Worm (Caenorhabditis elegans) whole organism, L4 larva: ENCODE data around the gene act-2.

Source experiments
- F10B5.3 ChIP-seq: sonication (generic microtip); optimal IDR thresholded peaks from 2 replicates; lab custom pipeline; 2016; ENCODE audit warnings: mild to moderate bottlenecking, missing genetic modification characterization, missing compliant biosample characterization
- F37D6.2 ChIP-seq: sonication (generic microtip); optimal IDR thresholded peaks from 2 replicates; lab custom pipeline; 2016; ENCODE audit warnings: mild to moderate bottlenecking, missing genetic modification characterization, missing compliant biosample characterization
- F49E8.2 ChIP-seq: sonication (generic microtip); optimal IDR thresholded peaks from 2 replicates; lab custom pipeline; 2016; ENCODE audit warnings: missing compliant biosample characterization, mild to moderate bottlenecking, missing genetic modification characterization, borderline replicate concordance
- R02D3.7 ChIP-seq: fragments of 150-350 bp; sonication (generic microtip); optimal IDR thresholded peaks from 3 replicates; lab custom pipeline; 2014; ENCODE audit warnings: missing biosample characterization, missing genetic modification characterization
- T26A8.4 ChIP-seq: fragments of 200-800 bp; sonication (Bioruptor generic); IDR thresholded peaks from 2 replicates; pipeline ENCODE4 v1.3.6; 2022; ENCODE audit warnings: missing genetic modification characterization, missing compliant biosample characterization
- aha-1 ChIP-seq: fragments of 150-350 bp; peaks from one replicate; lab custom pipeline; 2014; ENCODE audit warnings: missing biosample characterization, missing genetic modification characterization
- ceh-28 ChIP-seq: fragments of 150-350 bp; optimal IDR thresholded peaks from 2 replicates; lab custom pipeline; 2014; ENCODE audit warnings: missing biosample characterization, missing genetic modification reagents, missing genetic modification characterization
- ceh-82 ChIP-seq: sonication (generic microtip); optimal IDR thresholded peaks from 2 replicates; lab custom pipeline; 2017; ENCODE audit warnings: missing biosample characterization, missing genetic modification characterization
- cey-2 ChIP-seq: sonication (generic microtip); optimal IDR thresholded peaks from 3 replicates; lab custom pipeline; 2017; ENCODE audit warnings: missing genetic modification characterization, mild to moderate bottlenecking, missing compliant biosample characterization, antibody characterized with exemption, borderline replicate concordance; ENCODE audit not compliant: insufficient read depth
- ctbp-1 ChIP-seq: fragments of 200-800 bp; sonication (Bioruptor generic); IDR thresholded peaks from 2 replicates; pipeline ENCODE4 v1.3.6; 2022; ENCODE audit warnings: missing genetic modification reagents, missing genetic modification characterization, missing compliant biosample characterization
- daf-12 ChIP-seq: fragments of 150-350 bp; optimal IDR thresholded peaks from 2 replicates; lab custom pipeline; 2014; ENCODE audit warnings: missing biosample characterization, missing genetic modification reagents, missing genetic modification characterization
- daf-16 ChIP-seq, 3 experiments: sonication (generic microtip); optimal IDR thresholded peaks; 2 replicates each; lab custom pipeline; 2016 to 2017; ENCODE audit warnings: missing genetic modification characterization in 3 of 3, missing genetic modification reagents in 3 of 3, mild to moderate bottlenecking in 2 of 3, missing compliant biosample characterization in 2 of 3, missing biosample characterization in 1 of 3, moderate library complexity in 1 of 3
- dmd-8 ChIP-seq: fragments of 200-800 bp; sonication (Bioruptor generic); IDR thresholded peaks from 2 replicates; pipeline ENCODE4 v1.3.6; 2022; ENCODE audit warnings: missing genetic modification characterization, missing compliant biosample characterization
- dmd-9 ChIP-seq: fragments of 200-800 bp; sonication (Bioruptor generic); IDR thresholded peaks from 2 replicates; pipeline ENCODE4 v1.3.6; 2022; ENCODE audit warnings: missing genetic modification reagents, missing genetic modification characterization, missing compliant biosample characterization
- dpl-1 ChIP-seq: fragments of 150-350 bp; optimal IDR thresholded peaks from 2 replicates; lab custom pipeline; 2014; ENCODE audit warnings: missing biosample characterization, missing genetic modification reagents, missing genetic modification characterization
- dve-1 ChIP-seq: sonication (generic microtip); optimal IDR thresholded peaks from 2 replicates; lab custom pipeline; 2017; ENCODE audit warnings: antibody characterized with exemption, mild to moderate bottlenecking, missing genetic modification characterization, missing compliant biosample characterization; ENCODE audit not compliant: insufficient read depth
- egl-43 ChIP-seq: fragments of 200-800 bp; sonication (Bioruptor generic); IDR thresholded peaks from 2 replicates; pipeline ENCODE4 v1.3.6; 2022; ENCODE audit warnings: missing genetic modification reagents, missing genetic modification characterization, missing compliant biosample characterization
- fkh-10 ChIP-seq: fragments of 150-350 bp; optimal IDR thresholded peaks from 2 replicates; lab custom pipeline; 2014; ENCODE audit warnings: missing biosample characterization, missing genetic modification reagents, missing genetic modification characterization
- hlh-11 ChIP-seq: fragments of 200-800 bp; sonication (Bioruptor generic); optimal IDR thresholded peaks from 2 replicates; lab custom pipeline; 2018; ENCODE audit warnings: mild to moderate bottlenecking, missing genetic modification characterization, missing compliant biosample characterization
- hlh-30 ChIP-seq: sonication (generic microtip); optimal IDR thresholded peaks from 2 replicates; lab custom pipeline; 2017; ENCODE audit warnings: antibody characterized with exemption, mild to moderate bottlenecking, missing genetic modification characterization, missing compliant biosample characterization; ENCODE audit not compliant: insufficient read depth
- hmg-1.1 ChIP-seq: fragments of 200-800 bp; sonication (Bioruptor generic); IDR thresholded peaks from 2 replicates; pipeline ENCODE4 v1.3.6; 2022; ENCODE audit warnings: missing genetic modification reagents, missing genetic modification characterization, missing compliant biosample characterization
- lin-15B ChIP-seq: fragments of 150-350 bp; sonication (generic microtip); optimal IDR thresholded peaks from 3 replicates; lab custom pipeline; 2014; ENCODE audit warnings: missing biosample characterization, missing genetic modification characterization
- lin-38 ChIP-seq: fragments of 200-800 bp; sonication (Bioruptor generic); IDR thresholded peaks from 2 replicates; pipeline ENCODE4 v1.3.6; 2022; ENCODE audit warnings: missing genetic modification reagents, missing genetic modification characterization, missing compliant biosample characterization
- lsy-2 ChIP-seq, 2 experiments: fragments of 150-350 bp in 1 of 2; sonication (generic microtip) in 1 of 2; optimal IDR thresholded peaks; 2 replicates each; lab custom pipeline; 2014 to 2017; ENCODE audit warnings: missing biosample characterization in 2 of 2, missing genetic modification characterization in 2 of 2
- mdl-1 ChIP-seq, 2 experiments: fragments of 150-350 bp in 1 of 2; sonication (generic microtip) in 1 of 2; optimal IDR thresholded peaks; 2 replicates each; lab custom pipeline; 2014 to 2017; ENCODE audit warnings: missing biosample characterization in 2 of 2, missing genetic modification characterization in 2 of 2
- mep-1 ChIP-seq: fragments of 150-350 bp; sonication (generic microtip); optimal IDR thresholded peaks from 3 replicates; lab custom pipeline; 2014; ENCODE audit warnings: missing biosample characterization, missing genetic modification characterization
- mxl-3 ChIP-seq: fragments of 200-800 bp; sonication (Bioruptor generic); optimal IDR thresholded peaks from 2 replicates; lab custom pipeline; 2018; ENCODE audit warnings: mild to moderate bottlenecking, missing genetic modification characterization, missing compliant biosample characterization
- nhr-10 ChIP-seq: fragments of 150-350 bp; optimal IDR thresholded peaks from 2 replicates; lab custom pipeline; 2014; ENCODE audit warnings: missing biosample characterization, missing genetic modification characterization
- nhr-11 ChIP-seq: fragments of 150-350 bp; optimal IDR thresholded peaks from 2 replicates; lab custom pipeline; 2014; ENCODE audit warnings: missing biosample characterization, missing genetic modification characterization
- nhr-237 ChIP-seq: sonication (generic microtip); optimal IDR thresholded peaks from 2 replicates; lab custom pipeline; 2017; ENCODE audit warnings: missing biosample characterization, missing genetic modification characterization
- nhr-25 ChIP-seq: sonication (generic microtip); optimal IDR thresholded peaks from 2 replicates; lab custom pipeline; 2017; ENCODE audit warnings: missing genetic modification characterization, mild to moderate bottlenecking, missing compliant biosample characterization, antibody characterized with exemption, moderate library complexity, borderline replicate concordance; ENCODE audit not compliant: insufficient read depth
- nhr-28 ChIP-seq: fragments of 150-350 bp; optimal IDR thresholded peaks from 2 replicates; lab custom pipeline; 2014; ENCODE audit warnings: missing biosample characterization, missing genetic modification characterization
- pha-4 ChIP-seq, 2 experiments: fragments of 150-350 bp in 1 of 2; fragments of 200-800 bp in 1 of 2; sonication (Bioruptor generic) in 1 of 2; IDR thresholded peaks in 1 of 2; optimal IDR thresholded peaks in 1 of 2; 2 replicates each; pipeline versions ENCODE4 v1.3.6 to Lab custom; 2014 to 2022; ENCODE audit warnings: missing genetic modification characterization in 2 of 2, missing genetic modification reagents in 2 of 2, missing biosample characterization in 1 of 2, missing compliant biosample characterization in 1 of 2
- rbr-2 ChIP-seq: sonication (generic microtip); optimal IDR thresholded peaks from 2 replicates; lab custom pipeline; 2016; ENCODE audit warnings: missing genotype, missing genetic modification characterization, missing compliant biosample characterization
- set-16 ChIP-seq: fragments of 200-800 bp; sonication (Bioruptor generic); IDR thresholded peaks from 2 replicates; pipeline ENCODE4 v1.3.6; 2022; ENCODE audit warnings: missing genetic modification reagents, missing genetic modification characterization, missing compliant biosample characterization
- snpc-1.2 ChIP-seq: fragments of 200-800 bp; sonication (Bioruptor generic); IDR thresholded peaks from 2 replicates; pipeline ENCODE4 v1.3.6; 2022; ENCODE audit warnings: missing genetic modification reagents, missing genetic modification characterization, missing compliant biosample characterization
- spr-3 ChIP-seq: fragments of 200-800 bp; sonication (Bioruptor generic); optimal IDR thresholded peaks from 2 replicates; lab custom pipeline; 2018; ENCODE audit warnings: mild to moderate bottlenecking, missing genetic modification characterization, missing compliant biosample characterization
- unc-62 ChIP-seq, 3 experiments: fragments of 150-350 bp in 1 of 3; sonication (generic microtip); optimal IDR thresholded peaks in 2 of 3; peaks in 1 of 3; 1 replicate in 1 of 3; 2 replicates in 2 of 3; lab custom pipeline; 2014 to 2017; ENCODE audit warnings: missing biosample characterization in 3 of 3, missing genetic modification characterization in 3 of 3, missing genetic modification reagents in 3 of 3, missing genotype in 1 of 3
- zag-1 ChIP-seq: fragments of 150-350 bp; optimal IDR thresholded peaks from 2 replicates; lab custom pipeline; 2014; ENCODE audit warnings: missing biosample characterization, missing genetic modification characterization
- zfp-3 ChIP-seq: fragments of 200-800 bp; sonication (Bioruptor generic); conservative IDR thresholded peaks from 2 replicates; pipeline ENCODE4 v1.3.6; 2022; ENCODE audit warnings: missing genetic modification reagents, missing genetic modification characterization, missing compliant biosample characterization
- zip-11 ChIP-seq: fragments of 200-800 bp; sonication (Bioruptor generic); IDR thresholded peaks from 2 replicates; pipeline ENCODE4 v1.3.6; 2022; ENCODE audit warnings: missing genetic modification characterization, missing compliant biosample characterization
- zip-2 ChIP-seq: fragments of 150-350 bp; optimal IDR thresholded peaks from 2 replicates; lab custom pipeline; 2014; ENCODE audit warnings: missing biosample characterization, missing genetic modification characterization

Gene act-2

DNA sequence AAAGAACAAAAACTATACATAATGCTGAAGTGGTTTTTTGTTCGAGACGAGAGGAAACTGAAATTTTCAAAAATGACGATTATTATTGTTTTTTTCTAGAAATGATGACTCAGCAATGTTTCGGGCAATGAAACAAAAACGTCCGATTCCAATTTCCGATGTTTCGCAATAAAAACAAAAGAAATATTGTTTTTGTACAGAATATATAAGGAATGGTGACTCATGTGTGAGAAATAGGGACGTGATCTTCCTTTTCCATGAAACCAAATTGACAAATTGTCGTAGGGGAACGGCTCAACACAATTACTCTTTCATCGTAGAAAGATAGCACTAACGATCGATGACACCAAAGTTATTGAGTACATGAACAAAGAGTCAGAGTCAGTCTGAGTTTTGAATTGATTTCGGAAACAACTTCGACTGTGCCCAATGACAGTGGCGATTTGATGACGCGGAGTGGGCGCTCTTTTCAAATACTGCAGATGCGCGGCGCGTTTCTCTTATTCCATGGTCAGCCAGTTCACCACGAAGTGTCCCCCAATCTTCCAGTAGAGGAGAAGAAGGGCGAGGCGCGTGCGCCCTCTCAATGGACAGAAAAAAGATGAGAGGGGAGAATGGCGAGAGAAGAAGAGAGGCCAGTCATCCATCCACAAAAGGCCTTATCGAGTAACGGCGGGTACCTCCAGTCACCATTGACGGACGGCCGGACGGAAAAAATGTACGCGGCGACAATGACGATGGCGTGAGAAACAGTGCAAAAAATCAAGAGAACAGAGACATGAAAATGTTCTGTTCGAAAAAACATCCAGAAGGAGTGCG lies 2.5 kb downstream of the act-2 start (continued):
- TF ChIP-seq fkh-10 (GFP tag; lab: Kevin White, UChicago): peak; percentile 34
- no peak for TF ChIP-seq zip-11 (GFP tag; lab: Robert Waterston, UW)
- peak; percentile 80 for TF ChIP-seq aha-1 (tag; lab: Kevin White, UChicago)
- 0 out of 2 replicates have a peak, but pooled peaks have one; percentile 41 for TF ChIP-seq zfp-3 (GFP tag; lab: Robert Waterston, UW)
- peak; percentile 87 for TF ChIP-seq egl-43 (GFP tag; lab: Robert Waterston, UW)
- peak; percentile 74 for TF ChIP-seq ctbp-1 (GFP tag; lab: Robert Waterston, UW)
- TF ChIP-seq dve-1 (tag; lab: Kevin White, UChicago): peak; percentile 28
- peak; percentile 7 for TF ChIP-seq dpl-1
- 0 out of 2 replicates have a peak, but pooled peaks have one; percentile 9 for TF ChIP-seq dmd-9 (GFP tag; lab: Robert Waterston, UW)
- TF ChIP-seq nhr-25: peak; percentile 18
- no peak for TF ChIP-seq cey-2 (tag; lab: Kevin White, UChicago)
- TF ChIP-seq rbr-2: peak; percentile 72
- TF ChIP-seq hlh-11: peak; percentile 21
- TF ChIP-seq lsy-2 (tag; optimal IDR thresholded peaks at IDR 0.05; lab: Kevin White, UChicago): peak in 1 of 2 experiments; percentile 27
- peak in 1 of 2 experiments; percentile 81 for TF ChIP-seq mdl-1 (tag; optimal IDR thresholded peaks at IDR 0.05; lab: Kevin White, UChicago)
- 0 out of 2 replicates have a peak, but pooled peaks have one; percentile 19 for TF ChIP-seq T26A8.4
- no peak for TF ChIP-seq daf-12
- TF ChIP-seq dmd-8: 0 out of 2 replicates have a peak, but pooled peaks have one; percentile 44
- no peak for TF ChIP-seq nhr-237 (tag; lab: Kevin White, UChicago)
- TF ChIP-seq F10B5.3 (tag; lab: Kevin White, UChicago): peak; percentile 52
- TF ChIP-seq zip-2 (tag; lab: Kevin White, UChicago): no peak

DNA sequence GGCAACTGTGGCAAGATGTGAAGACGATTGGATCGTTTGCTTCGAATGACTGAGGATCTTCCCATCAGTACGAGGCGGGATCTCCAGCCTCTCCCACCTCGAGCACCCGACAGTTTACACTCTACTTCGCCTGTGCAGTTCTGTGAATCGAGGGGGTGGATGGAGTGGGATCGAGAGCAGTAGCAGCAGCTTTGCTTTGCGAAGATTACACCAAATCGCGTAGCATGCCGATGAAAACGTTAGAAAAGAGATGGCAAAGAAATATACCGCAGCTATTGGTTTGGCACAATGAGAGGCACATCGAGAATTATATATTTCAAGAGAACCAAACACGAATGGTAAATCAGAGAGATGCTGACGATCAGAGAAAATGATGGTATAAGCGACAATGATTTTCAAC lies 3.5 kb downstream of the act-2 start, which contains the start of gene act-3:
Gene act-3 (minus strand): TSS at position 51 of the 400 bp plus-strand sequence.
- TF ChIP-seq pha-4 (GFP tag; IDR thresholded peaks at IDR 0.05; lab: Robert Waterston, UW) (peak; percentile 47; the same call in 1 of the 2 replicates), pha-4 (tag; optimal IDR thresholded peaks at IDR 0.05; lab: Kevin White, UChicago) (no peak), nhr-10 (tag; lab: Kevin White, UChicago) (no peak), ctbp-1 (GFP tag; lab: Robert Waterston, UW) (0 out of 2 replicates have a peak, but pooled peaks have one; percentile 10), aha-1 (tag; lab: Kevin White, UChicago) (peak; percentile 32), snpc-1.2 (GFP tag; lab: Robert Waterston, UW) (peak; percentile 17; the same call in 1 of the 2 replicates), nhr-28 (tag; lab: Kevin White, UChicago) (peak; percentile 22), mxl-3 (peak; percentile 9), F37D6.2 (tag; lab: Kevin White, UChicago) (no peak), set-16 (GFP tag; lab: Robert Waterston, UW) (peak; percentile 45), cey-2 (tag; lab: Kevin White, UChicago) (no peak), T26A8.4 (no peak), lin-38 (GFP tag; lab: Robert Waterston, UW) (no peak), nhr-11 (tag; lab: Kevin White, UChicago) (peak; percentile 46), daf-16 (GFP tag; optimal IDR thresholded peaks at IDR 0.05; lab: Kevin White, UChicago) (peak in 1 of 2 experiments; percentile 47), daf-16 (tag; optimal IDR thresholded peaks at IDR 0.05; lab: Kevin White, UChicago) (no peak), daf-12 (no peak), lin-15B (tag; lab: Kevin White, UChicago) (no peak), ceh-28 (tag; lab: Kevin White, UChicago) (no peak), hlh-11 (peak; percentile 40)

DNA sequence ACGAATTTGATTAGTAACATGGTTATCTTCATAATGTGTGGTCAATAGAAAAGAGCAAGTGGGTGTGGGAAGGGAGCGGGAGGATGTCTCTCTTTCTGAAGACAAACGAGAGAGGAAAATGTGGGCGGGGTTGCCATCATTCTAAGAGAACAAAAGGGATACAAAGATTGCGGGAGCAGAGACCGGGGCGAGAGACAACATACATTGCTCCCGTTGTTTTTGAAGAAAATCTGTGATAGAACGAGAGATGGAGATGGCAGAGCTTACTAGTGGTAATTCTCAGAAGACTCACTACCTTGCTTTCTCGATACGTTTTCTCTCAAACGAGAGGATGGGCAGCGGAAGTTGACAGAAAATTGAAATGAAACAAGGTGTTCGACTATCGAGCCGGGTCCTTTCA lies 4.6 kb downstream of the act-2 start:
- TF ChIP-seq fkh-10 (GFP tag; lab: Kevin White, UChicago) (no peak), zip-11 (GFP tag; lab: Robert Waterston, UW) (no peak), spr-3 (GFP tag; lab: Kevin White, UChicago) (no peak), hlh-11 (no peak), mep-1 (tag; lab: Kevin White, UChicago) (no peak), zag-1 (tag; lab: Kevin White, UChicago) (no peak), daf-16 (GFP tag; optimal IDR thresholded peaks at IDR 0.05; lab: Kevin White, UChicago) (no peak), daf-16 (tag; optimal IDR thresholded peaks at IDR 0.05; lab: Kevin White, UChicago) (no peak), hmg-1.1 (GFP tag; lab: Robert Waterston, UW) (no peak), hlh-30 (tag; lab: Kevin White, UChicago) (no peak), nhr-11 (tag; lab: Kevin White, UChicago) (no peak), ctbp-1 (GFP tag; lab: Robert Waterston, UW) (no peak), ceh-82 (tag; lab: Kevin White, UChicago) (no peak), R02D3.7 (no peak), unc-62 (GFP tag; optimal IDR thresholded peaks at IDR 0.05 in 1 of 2; lab: Kevin White, UChicago) (no peak), unc-62 (tag; optimal IDR thresholded peaks at IDR 0.05; lab: Kevin White, UChicago) (no peak), F49E8.2 (no peak), aha-1 (tag; lab: Kevin White, UChicago) (no peak), dmd-8 (no peak)
